Fruit fly (Drosophila melanogaster) whole organism, embryonic: ENCODE data around the gene CG13671.

Experiments used
- B-H1 ChIP-seq: fragments of 200-800 bp; sonication (Bioruptor generic); IDR thresholded peaks from 3 replicates; pipeline ENCODE4 v1.3.6; 2022; ENCODE audit warnings: missing biosample characterization, missing genetic modification characterization
- Bdp1 ChIP-seq: fragments of 200-800 bp; sonication (Bioruptor generic); optimal IDR thresholded peaks from 3 replicates; lab custom pipeline; 2016; ENCODE audit warnings: missing biosample characterization, missing genetic modification characterization
- CG10274 ChIP-seq: fragments of 200-800 bp; sonication (Bioruptor generic); optimal IDR thresholded peaks from 3 replicates; lab custom pipeline; 2017; ENCODE audit warnings: missing biosample characterization, mild to moderate bottlenecking, missing genetic modification characterization
- CG10565 ChIP-seq: fragments of 200-800 bp; sonication (Bioruptor generic); optimal IDR thresholded peaks from 3 replicates; lab custom pipeline; 2016; ENCODE audit warnings: missing biosample characterization, mild to moderate bottlenecking, missing genetic modification characterization
- CG11723 ChIP-seq: fragments of 200-800 bp; sonication (Bioruptor generic); optimal IDR thresholded peaks from 2 replicates; lab custom pipeline; 2017; ENCODE audit warnings: missing biosample characterization, mild to moderate bottlenecking, missing genetic modification characterization
- CG12104 ChIP-seq: fragments of 200-800 bp; sonication (Bioruptor generic); optimal IDR thresholded peaks from 3 replicates; lab custom pipeline; 2016; ENCODE audit warnings: missing biosample characterization, missing genetic modification characterization
- CG12155 ChIP-seq: fragments of 200-800 bp; sonication (Bioruptor generic); optimal IDR thresholded peaks from 3 replicates; lab custom pipeline; 2016; ENCODE audit warnings: missing biosample characterization, missing genetic modification characterization
- CG13894 ChIP-seq: fragments of 200-800 bp; sonication (Bioruptor generic); optimal IDR thresholded peaks from 3 replicates; lab custom pipeline; 2018; ENCODE audit warnings: missing biosample characterization, mild to moderate bottlenecking, missing genetic modification characterization, moderate library complexity
- CG16813 ChIP-seq: fragments of 200-800 bp; sonication (Bioruptor generic); IDR thresholded peaks from 3 replicates; pipeline ENCODE4 v1.3.6; 2022; ENCODE audit warnings: missing biosample characterization, missing genetic modification characterization; ENCODE audit not compliant: partially characterized antibody
- CG2712 ChIP-seq: fragments of 200-800 bp; optimal IDR thresholded peaks from 3 replicates; lab custom pipeline; 2019; ENCODE audit warnings: missing biosample characterization, mild to moderate bottlenecking, missing genetic modification characterization, moderate library complexity
- CG2875 ChIP-seq: fragments of 200-800 bp; sonication (Bioruptor generic); optimal IDR thresholded peaks from 2 replicates; lab custom pipeline; 2017; ENCODE audit warnings: missing biosample characterization, mild to moderate bottlenecking, missing genetic modification characterization, missing genetic modification reagents
- CG31388 ChIP-seq: fragments of 200-800 bp; sonication (Bioruptor generic); optimal IDR thresholded peaks from 2 replicates; lab custom pipeline; 2016; ENCODE audit warnings: missing biosample characterization, missing genetic modification characterization
- CG31441 ChIP-seq: fragments of 200-800 bp; sonication (Bioruptor generic); IDR thresholded peaks from 2 replicates; pipeline ENCODE4 v1.3.6; 2022; ENCODE audit warnings: missing biosample characterization, missing genetic modification characterization
- CG6175 ChIP-seq: fragments of 200-800 bp; sonication (Bioruptor generic); IDR thresholded peaks from 3 replicates; pipeline ENCODE4 v1.3.6; 2022; ENCODE audit warnings: missing biosample characterization, missing genetic modification characterization
- CG6854 ChIP-seq: fragments of 200-800 bp; sonication (Bioruptor generic); optimal IDR thresholded peaks from 3 replicates; lab custom pipeline; 2017; ENCODE audit warnings: missing biosample characterization, mild to moderate bottlenecking, missing genetic modification characterization
- CG8281 ChIP-seq: fragments of 200-800 bp; sonication (Bioruptor generic); optimal IDR thresholded peaks from 2 replicates; lab custom pipeline; 2018; ENCODE audit warnings: missing biosample characterization, mild to moderate bottlenecking, missing genetic modification characterization, moderate library complexity
- CG8765 ChIP-seq: fragments of 200-800 bp; sonication (Bioruptor generic); IDR thresholded peaks from 2 replicates; pipeline ENCODE4 v1.3.6; 2022; ENCODE audit warnings: missing biosample characterization, missing genetic modification characterization
- CG9609 ChIP-seq: fragments of 200-800 bp; sonication (Bioruptor generic); optimal IDR thresholded peaks from 3 replicates; lab custom pipeline; 2016; ENCODE audit warnings: missing biosample characterization, missing genetic modification characterization
- D ChIP-seq, 2 experiments: fragments of 200-800 bp in 1 of 2; fragments of >200 bp in 1 of 2; sonication (Bioruptor generic) in 1 of 2; optimal IDR thresholded peaks; 2 replicates in 1 of 2; 3 replicates in 1 of 2; lab custom pipeline; 2017; ENCODE audit warnings: mild to moderate bottlenecking in 1 of 2, missing biosample characterization in 1 of 2, missing genetic modification characterization in 1 of 2, missing genetic modification reagents in 1 of 2
- D19A ChIP-seq: fragments of 200-800 bp; optimal IDR thresholded peaks from 3 replicates; lab custom pipeline; 2019; ENCODE audit warnings: missing biosample characterization, mild to moderate bottlenecking, missing genetic modification characterization, moderate library complexity
- ERR ChIP-seq: fragments of 200-800 bp; sonication (Bioruptor generic); optimal IDR thresholded peaks from 2 replicates; lab custom pipeline; 2016; ENCODE audit warnings: missing biosample characterization, missing genetic modification characterization
- Fer1 ChIP-seq: fragments of 200-800 bp; sonication (Bioruptor generic); optimal IDR thresholded peaks from 2 replicates; lab custom pipeline; 2017; ENCODE audit warnings: missing biosample characterization, mild to moderate bottlenecking, missing genetic modification characterization
- Hand ChIP-seq: fragments of 200-800 bp; sonication (Bioruptor generic); optimal IDR thresholded peaks from 2 replicates; lab custom pipeline; 2017; ENCODE audit warnings: mild to moderate bottlenecking, missing biosample characterization, missing genetic modification reagents, missing genetic modification characterization
- Max ChIP-seq: fragments of 200-800 bp; sonication (Bioruptor generic); optimal IDR thresholded peaks from 2 replicates; lab custom pipeline; 2016; ENCODE audit warnings: missing biosample characterization, mild to moderate bottlenecking, missing genetic modification characterization
- Mes4 ChIP-seq: fragments of 200-800 bp; sonication (Bioruptor generic); optimal IDR thresholded peaks from 2 replicates; lab custom pipeline; 2016; ENCODE audit warnings: missing biosample characterization, missing genetic modification characterization
- NFAT ChIP-seq: fragments of 200-800 bp; sonication (Bioruptor generic); IDR thresholded peaks from 2 replicates; pipeline ENCODE4 v1.3.6; 2022; ENCODE audit warnings: missing biosample characterization, missing genetic modification characterization
- Nf-YB ChIP-seq: fragments of 200-800 bp; sonication (Bioruptor generic); optimal IDR thresholded peaks from 3 replicates; lab custom pipeline; 2019; ENCODE audit warnings: missing biosample characterization, mild to moderate bottlenecking, missing genetic modification characterization, moderate library complexity
- Oaz ChIP-seq: fragments of 200-800 bp; sonication (Bioruptor generic); IDR thresholded peaks from 2 replicates; pipeline ENCODE4 v1.3.6; 2022; ENCODE audit warnings: missing biosample characterization, missing genetic modification characterization
- Rfx ChIP-seq: fragments of 200-800 bp; sonication (Bioruptor generic); IDR thresholded peaks from 2 replicates; pipeline ENCODE4 v1.3.6; 2022; ENCODE audit warnings: missing biosample characterization, missing genetic modification characterization
- Ssrp ChIP-seq: fragments of 200-800 bp; sonication (Bioruptor generic); optimal IDR thresholded peaks from 2 replicates; lab custom pipeline; 2018; ENCODE audit warnings: missing biosample characterization, mild to moderate bottlenecking, missing genetic modification characterization, moderate library complexity
- Usf ChIP-seq: fragments of 200-800 bp; sonication (Bioruptor generic); optimal IDR thresholded peaks from 2 replicates; lab custom pipeline; 2017; ENCODE audit warnings: missing genotype, missing biosample characterization, missing genetic modification characterization
- amos ChIP-seq: fragments of 200-800 bp; sonication (Bioruptor generic); IDR thresholded peaks from 2 replicates; pipeline ENCODE4 v1.3.6; 2022; ENCODE audit warnings: missing biosample characterization, missing genetic modification characterization; ENCODE audit not compliant: partially characterized antibody
- ap ChIP-seq: fragments of 200-800 bp; sonication (Bioruptor generic); IDR thresholded peaks from 2 replicates; pipeline ENCODE4 v1.3.6; 2022; ENCODE audit warnings: missing biosample characterization, missing genetic modification characterization
- bab2 ChIP-seq: fragments of 200-800 bp; sonication (Bioruptor generic); optimal IDR thresholded peaks from 2 replicates; lab custom pipeline; 2016; ENCODE audit warnings: missing biosample characterization, missing genetic modification characterization
- cas ChIP-seq: fragments of 200-800 bp; sonication (Bioruptor generic); IDR thresholded peaks from 2 replicates; pipeline ENCODE4 v1.3.6; 2022; ENCODE audit warnings: missing biosample characterization, missing genetic modification characterization
- cato ChIP-seq: fragments of 200-800 bp; sonication (Bioruptor generic); optimal IDR thresholded peaks from 2 replicates; lab custom pipeline; 2016; ENCODE audit warnings: missing biosample characterization, missing genetic modification characterization, borderline replicate concordance
- chif ChIP-seq, 2 experiments: fragments of 200-800 bp; sonication (Bioruptor generic); optimal IDR thresholded peaks; 3 replicates each; lab custom pipeline; 2016; ENCODE audit warnings: missing biosample characterization in 2 of 2, missing genetic modification characterization in 2 of 2
- corto ChIP-seq: fragments of 200-800 bp; sonication (Bioruptor generic); optimal IDR thresholded peaks from 2 replicates; lab custom pipeline; 2016; ENCODE audit warnings: missing biosample characterization, mild to moderate bottlenecking, missing genetic modification characterization, moderate library complexity
- dimm ChIP-seq: fragments of 200-800 bp; sonication (Bioruptor generic); IDR thresholded peaks from 2 replicates; pipeline ENCODE4 v1.3.6; 2022; ENCODE audit warnings: missing biosample characterization, missing genetic modification characterization
- eve ChIP-seq, 2 experiments: fragments of >200 bp; optimal IDR thresholded peaks; 2 replicates each; lab custom pipeline; 2017; ENCODE audit warnings: missing biosample characterization in 2 of 2, missing genetic modification characterization in 2 of 2
- hkb ChIP-seq, 2 experiments: fragments of 200-800 bp in 1 of 2; fragments of >200 bp in 1 of 2; sonication (Bioruptor generic) in 1 of 2; IDR thresholded peaks in 1 of 2; optimal IDR thresholded peaks in 1 of 2; 2 replicates each; pipeline versions ENCODE4 v1.3.6 to Lab custom; 2017 to 2022; ENCODE audit warnings: missing biosample characterization in 1 of 2, missing genetic modification characterization in 1 of 2
- jigr1 ChIP-seq: fragments of 200-800 bp; sonication (Bioruptor generic); IDR thresholded peaks from 3 replicates; pipeline ENCODE4 v1.3.6; 2022; ENCODE audit warnings: missing biosample characterization, missing genetic modification characterization
- ken ChIP-seq: fragments of 200-800 bp; sonication (Bioruptor generic); IDR thresholded peaks from 3 replicates; pipeline ENCODE4 v1.3.6; 2022; ENCODE audit warnings: missing biosample characterization, missing genetic modification characterization
- luna ChIP-seq: fragments of 200-800 bp; sonication (Bioruptor generic); optimal IDR thresholded peaks from 2 replicates; lab custom pipeline; 2016; ENCODE audit warnings: missing biosample characterization, missing genetic modification characterization
- sd ChIP-seq: fragments of 200-800 bp; sonication (Bioruptor generic); optimal IDR thresholded peaks from 3 replicates; lab custom pipeline; 2018; ENCODE audit warnings: missing biosample characterization, mild to moderate bottlenecking, missing genetic modification characterization, moderate library complexity
- sim ChIP-seq: fragments of 200-800 bp; sonication (Bioruptor generic); IDR thresholded peaks from 2 replicates; pipeline ENCODE4 v1.3.6; 2022; ENCODE audit warnings: missing biosample characterization, missing genetic modification characterization
- tio ChIP-seq: fragments of 200-800 bp; sonication (Bioruptor generic); optimal IDR thresholded peaks from 2 replicates; lab custom pipeline; 2017; ENCODE audit warnings: missing biosample characterization, missing genetic modification characterization, inconsistent platforms

The CG13671 gene

dm6 chr3L:8299224-8300130 lies at the start of gene CG13671, which contains the start of gene Arl5 (continued):
- TF ChIP-seq cas (GFP tag; lab: Robert Waterston, UW) (0 out of 2 replicates have a peak, but pooled peaks have one; percentile 55), Fer1 (GFP tag; lab: Kevin White, UChicago) (peak; percentile 38), CG2875 (peak; percentile 50), CG31441 (GFP tag; lab: Robert Waterston, UW) (peak; percentile 78), sim (GFP tag; lab: Robert Waterston, UW) (0 out of 2 replicates have a peak, but pooled peaks have one; percentile 30), luna (peak; percentile 58), Rfx (GFP tag; lab: Robert Waterston, UW) (peak; percentile 83), corto (GFP tag; lab: Kevin White, UChicago) (no peak), cato (GFP tag; lab: Kevin White, UChicago) (peak; percentile 74), Oaz (GFP tag; lab: Robert Waterston, UW) (0 out of 2 replicates have a peak, but pooled peaks have one; percentile 30), ken (GFP tag; lab: Robert Waterston, UW) (peak; percentile 83), sd (no peak), Mes4 (peak; percentile 15), NFAT (GFP tag; lab: Robert Waterston, UW) (peak; percentile 54; the same call in 1 of the 2 replicates), Ssrp (tag; lab: Kevin White, UChicago) (peak; percentile 73), bab2 (GFP tag; lab: Kevin White, UChicago) (peak; percentile 60), ERR (peak; percentile 13), CG11723 (GFP tag; lab: Kevin White, UChicago) (peak; percentile 45), CG13894 (tag; lab: Kevin White, UChicago) (no peak), Hand (GFP tag; lab: Kevin White, UChicago) (no peak), CG12104 (GFP tag; lab: Kevin White, UChicago) (peak; percentile 39), Bdp1 (peak; percentile 61), chif (GFP tag; optimal IDR thresholded peaks at IDR 0.05; lab: Kevin White, UChicago) (peak; percentile 60), D19A (tag; lab: Kevin White, UChicago) (no peak), CG6175 (GFP tag; lab: Robert Waterston, UW) (0 out of 3 replicates have a peak, but pooled peaks have one; percentile 42), CG10565 (GFP tag; lab: Kevin White, UChicago) (no peak), B-H1 (GFP tag; lab: Robert Waterston, UW) (peak; percentile 69; the same call in 1 of the 3 replicates), CG8765 (GFP tag; lab: Robert Waterston, UW) (peak; percentile 58; the same call in 1 of the 2 replicates), Nf-YB (peak; percentile 29), eve (GFP tag; optimal IDR thresholded peaks at IDR 0.05; lab: Kevin White, UChicago) (no peak), amos (peak; percentile 72), CG6854 (GFP tag; lab: Kevin White, UChicago) (no peak), CG12155 (GFP tag; lab: Kevin White, UChicago) (peak; percentile 88), CG2712 (tag; lab: Kevin White, UChicago) (peak; percentile 84), Usf (GFP tag; lab: Kevin White, UChicago) (peak; percentile 19), dimm (GFP tag; lab: Robert Waterston, UW) (no peak), CG10274 (GFP tag; lab: Kevin White, UChicago) (no peak), hkb (optimal IDR thresholded peaks at IDR 0.05; lab: Kevin White, UChicago) (no peak), hkb (GFP tag; IDR thresholded peaks at IDR 0.05; lab: Robert Waterston, UW) (peak; percentile 73), CG9609 (GFP tag; lab: Kevin White, UChicago) (peak; percentile 67), CG31388 (GFP tag; lab: Kevin White, UChicago) (peak; percentile 70), tio (GFP tag; lab: Kevin White, UChicago) (no peak), jigr1 (GFP tag; lab: Robert Waterston, UW) (no peak), CG16813 (GFP tag; lab: Robert Waterston, UW) (peak; percentile 77), CG8281 (no peak), D (optimal IDR thresholded peaks at IDR 0.05; lab: Kevin White, UChicago) (no peak), D (GFP tag; optimal IDR thresholded peaks at IDR 0.05; lab: Kevin White, UChicago) (peak; percentile 65), Max (GFP tag; lab: Kevin White, UChicago) (peak; percentile 70), ap (peak; percentile 51)
